Fruit fly (Drosophila melanogaster) whole organism, embryonic: Measurements from ENCODE around the gene Ugt35A1.

Experiments
- BtbVII ChIP-seq: fragments of 200-800 bp; sonication (Bioruptor generic); optimal IDR thresholded peaks from 3 replicates; lab custom pipeline; 2017; ENCODE audit warnings: missing biosample characterization, mild to moderate bottlenecking, missing genetic modification characterization
- CG10431 ChIP-seq: fragments of 200-800 bp; sonication (Bioruptor generic); optimal IDR thresholded peaks from 3 replicates; lab custom pipeline; 2018; ENCODE audit warnings: missing biosample characterization, mild to moderate bottlenecking, missing genetic modification characterization
- CG11247 ChIP-seq: fragments of 200-800 bp; sonication (Bioruptor generic); IDR thresholded peaks from 2 replicates; pipeline ENCODE4 v1.3.6; 2022; ENCODE audit warnings: missing biosample characterization, missing genetic modification characterization
- CG11456 ChIP-seq: fragments of 200-800 bp; sonication (Bioruptor generic); IDR thresholded peaks from 3 replicates; pipeline ENCODE4 v1.3.6; 2022; ENCODE audit warnings: missing biosample characterization, missing genetic modification characterization
- CG11696 ChIP-seq: fragments of 200-800 bp; sonication (Bioruptor generic); IDR thresholded peaks from 2 replicates; pipeline ENCODE4 v1.3.6; 2022; ENCODE audit warnings: missing biosample characterization, missing genetic modification characterization
- CG12071 ChIP-seq: fragments of 200-800 bp; sonication (Bioruptor generic); optimal IDR thresholded peaks from 3 replicates; lab custom pipeline; 2018; ENCODE audit warnings: missing biosample characterization, mild to moderate bottlenecking, missing genetic modification characterization
- CG12104 ChIP-seq: fragments of 200-800 bp; sonication (Bioruptor generic); optimal IDR thresholded peaks from 3 replicates; lab custom pipeline; 2016; ENCODE audit warnings: missing biosample characterization, missing genetic modification characterization
- CG13296 ChIP-seq: fragments of 200-800 bp; sonication (Bioruptor generic); optimal IDR thresholded peaks from 3 replicates; lab custom pipeline; 2018; ENCODE audit warnings: missing biosample characterization, mild to moderate bottlenecking, missing genetic modification characterization
- CG13424 ChIP-seq: fragments of 200-800 bp; sonication (Bioruptor generic); optimal IDR thresholded peaks from 2 replicates; lab custom pipeline; 2019; ENCODE audit warnings: missing biosample characterization, mild to moderate bottlenecking, missing genetic modification characterization, moderate library complexity
- CG16863 ChIP-seq: fragments of 200-800 bp; sonication (Bioruptor generic); optimal IDR thresholded peaks from 3 replicates; lab custom pipeline; 2016; ENCODE audit warnings: missing biosample characterization, missing genetic modification characterization
- CG17186 ChIP-seq: fragments of 200-800 bp; sonication (Bioruptor generic); optimal IDR thresholded peaks from 3 replicates; lab custom pipeline; 2017; ENCODE audit warnings: missing biosample characterization, missing genetic modification reagents, missing genetic modification characterization
- CG18764 ChIP-seq: fragments of 200-800 bp; sonication (Bioruptor generic); optimal IDR thresholded peaks from 3 replicates; lab custom pipeline; 2016; ENCODE audit warnings: missing biosample characterization, missing genetic modification characterization
- CG2116 ChIP-seq: fragments of 200-800 bp; sonication (Bioruptor generic); optimal IDR thresholded peaks from 3 replicates; lab custom pipeline; 2018; ENCODE audit warnings: missing biosample characterization, mild to moderate bottlenecking, missing genetic modification characterization
- CG30020 ChIP-seq: fragments of 200-800 bp; optimal IDR thresholded peaks from 2 replicates; lab custom pipeline; 2019; ENCODE audit warnings: missing biosample characterization, mild to moderate bottlenecking, missing genetic modification characterization, moderate library complexity
- CG34224 ChIP-seq: fragments of 200-800 bp; sonication (Bioruptor generic); IDR thresholded peaks from 3 replicates; pipeline ENCODE4 v1.3.6; 2022; ENCODE audit warnings: missing biosample characterization, missing genetic modification characterization; ENCODE audit not compliant: partially characterized antibody
- CG3726 ChIP-seq: fragments of 200-800 bp; sonication (Bioruptor generic); IDR thresholded peaks from 3 replicates; pipeline ENCODE4, ENCODE4 v1.3.6; 2022; ENCODE audit warnings: missing biosample characterization, missing genetic modification characterization
- CG3838 ChIP-seq: fragments of 200-800 bp; sonication (Bioruptor generic); optimal IDR thresholded peaks from 3 replicates; lab custom pipeline; 2016; ENCODE audit warnings: missing biosample characterization, missing genetic modification characterization
- CG3847 ChIP-seq: fragments of 200-800 bp; sonication (Bioruptor generic); IDR thresholded peaks from 2 replicates; pipeline ENCODE4 v1.3.6; 2022; ENCODE audit warnings: missing biosample characterization, missing genetic modification characterization
- CG4730 ChIP-seq: fragments of 200-800 bp; sonication (Bioruptor generic); IDR thresholded peaks from 2 replicates; pipeline ENCODE4 v1.3.6; 2022; ENCODE audit warnings: missing biosample characterization, missing genetic modification characterization
- CG6683 ChIP-seq: fragments of 200-800 bp; sonication (Bioruptor generic); optimal IDR thresholded peaks from 2 replicates; lab custom pipeline; 2017; ENCODE audit warnings: missing biosample characterization, mild to moderate bottlenecking, missing genetic modification characterization, missing genetic modification reagents
- CG7839 ChIP-seq: fragments of 200-800 bp; sonication (Bioruptor generic); optimal IDR thresholded peaks from 3 replicates; lab custom pipeline; 2018; ENCODE audit warnings: missing biosample characterization, mild to moderate bottlenecking, missing genetic modification characterization, moderate library complexity
- CG8290 ChIP-seq, 3 experiments: fragments of 200-800 bp; sonication (Bioruptor generic); optimal IDR thresholded peaks; 2 replicates each; lab custom pipeline; 2016 to 2019; ENCODE audit warnings: missing biosample characterization in 3 of 3, missing genetic modification characterization in 3 of 3, mild to moderate bottlenecking in 2 of 3, moderate library complexity in 1 of 3
- CG8944 ChIP-seq: fragments of 200-800 bp; sonication (Bioruptor generic); optimal IDR thresholded peaks from 3 replicates; lab custom pipeline; 2016; ENCODE audit warnings: missing biosample characterization, missing genetic modification characterization
- CG9817 ChIP-seq: fragments of 200-800 bp; sonication (Bioruptor generic); optimal IDR thresholded peaks from 2 replicates; lab custom pipeline; 2018; ENCODE audit warnings: missing biosample characterization, mild to moderate bottlenecking, missing genetic modification characterization, moderate library complexity
- Dref ChIP-seq: fragments of 200-800 bp; sonication (Bioruptor generic); IDR thresholded peaks from 2 replicates; pipeline ENCODE4 v1.3.6; 2022; ENCODE audit warnings: missing biosample characterization, missing genetic modification characterization
- Gsc ChIP-seq: fragments of 200-800 bp; sonication (Bioruptor generic); IDR thresholded peaks from 2 replicates; pipeline ENCODE4 v1.3.6; 2022; ENCODE audit warnings: missing biosample characterization, missing genetic modification characterization
- HLHmδ ChIP-seq: fragments of 200-800 bp; sonication (Bioruptor generic); optimal IDR thresholded peaks from 2 replicates; lab custom pipeline; 2018; ENCODE audit warnings: missing biosample characterization, mild to moderate bottlenecking, missing genetic modification characterization, moderate library complexity
- Hr39 ChIP-seq: fragments of >200 bp; optimal IDR thresholded peaks from 2 replicates; lab custom pipeline; 2017
- Hsf ChIP-seq: fragments of 200-800 bp; sonication (Bioruptor generic); optimal IDR thresholded peaks from 3 replicates; lab custom pipeline; 2016; ENCODE audit warnings: missing biosample characterization, missing genetic modification characterization
- Max ChIP-seq: fragments of 200-800 bp; sonication (Bioruptor generic); optimal IDR thresholded peaks from 2 replicates; lab custom pipeline; 2016; ENCODE audit warnings: missing biosample characterization, mild to moderate bottlenecking, missing genetic modification characterization
- Neu2 ChIP-seq: fragments of 200-800 bp; sonication (Bioruptor generic); optimal IDR thresholded peaks from 3 replicates; lab custom pipeline; 2016; ENCODE audit warnings: missing biosample characterization, missing genetic modification characterization, borderline replicate concordance
- Oli ChIP-seq: fragments of 200-800 bp; sonication (Bioruptor generic); optimal IDR thresholded peaks from 2 replicates; lab custom pipeline; 2018; ENCODE audit warnings: missing biosample characterization, mild to moderate bottlenecking, missing genetic modification characterization, moderate library complexity
- Poxn ChIP-seq: fragments of 200-800 bp; sonication (Bioruptor generic); IDR thresholded peaks from 2 replicates; pipeline ENCODE4 v1.3.6; 2022; ENCODE audit warnings: missing biosample characterization, missing genetic modification characterization
- Sin3A ChIP-seq: fragments of >200 bp; optimal IDR thresholded peaks from 2 replicates; lab custom pipeline; 2018
- Sox100B ChIP-seq: fragments of 200-800 bp; sonication (Bioruptor generic); optimal IDR thresholded peaks from 3 replicates; lab custom pipeline; 2018; ENCODE audit warnings: missing biosample characterization, mild to moderate bottlenecking, missing genetic modification characterization
- ac ChIP-seq: fragments of 200-800 bp; sonication (Bioruptor generic); optimal IDR thresholded peaks from 3 replicates; lab custom pipeline; 2017; ENCODE audit warnings: missing biosample characterization, mild to moderate bottlenecking, missing genetic modification characterization
- az2 ChIP-seq: fragments of 200-800 bp; sonication (Bioruptor generic); optimal IDR thresholded peaks from 3 replicates; lab custom pipeline; 2016; ENCODE audit warnings: missing biosample characterization, missing genetic modification characterization
- chinmo ChIP-seq: fragments of 200-800 bp; sonication (Bioruptor generic); IDR thresholded peaks from 4 replicates; pipeline ENCODE4 v1.3.6; 2022; ENCODE audit warnings: missing biosample characterization, missing genetic modification characterization; ENCODE audit not compliant: partially characterized antibody
- croc ChIP-seq: fragments of 200-800 bp; sonication (Bioruptor generic); conservative IDR thresholded peaks from 3 replicates; pipeline ENCODE4 v1.3.6; 2022; ENCODE audit warnings: missing biosample characterization, missing genetic modification characterization
- eyg ChIP-seq: fragments of 200-800 bp; sonication (Bioruptor generic); optimal IDR thresholded peaks from 3 replicates; lab custom pipeline; 2016; ENCODE audit warnings: missing biosample characterization, missing genetic modification characterization
- fd64A ChIP-seq: fragments of 200-800 bp; sonication (Bioruptor generic); optimal IDR thresholded peaks from 3 replicates; lab custom pipeline; 2018; ENCODE audit warnings: missing biosample characterization, mild to moderate bottlenecking, missing genetic modification characterization
- fru ChIP-seq: fragments of >200 bp; optimal IDR thresholded peaks from 2 replicates; lab custom pipeline; 2017
- kni ChIP-seq: fragments of 200-800 bp; sonication (Bioruptor generic); optimal IDR thresholded peaks from 3 replicates; lab custom pipeline; 2017; ENCODE audit warnings: mild to moderate bottlenecking, missing biosample characterization, missing genetic modification reagents, missing genetic modification characterization
- knrl ChIP-seq: fragments of 200-800 bp; sonication (Bioruptor generic); IDR thresholded peaks from 3 replicates; pipeline ENCODE4 v1.3.6; 2022; ENCODE audit warnings: missing biosample characterization, missing genetic modification characterization; ENCODE audit not compliant: partially characterized antibody
- nom ChIP-seq: fragments of 200-800 bp; sonication (Bioruptor generic); optimal IDR thresholded peaks from 2 replicates; lab custom pipeline; 2017; ENCODE audit warnings: missing biosample characterization, missing genetic modification characterization, mild to moderate bottlenecking, moderate library complexity, missing genetic modification reagents
- pfk ChIP-seq: fragments of 200-800 bp; sonication (Bioruptor generic); optimal IDR thresholded peaks from 2 replicates; lab custom pipeline; 2018; ENCODE audit warnings: missing biosample characterization, mild to moderate bottlenecking, missing genetic modification characterization, moderate library complexity
- sens ChIP-seq: fragments of 200-800 bp; sonication (Bioruptor generic); peaks from one replicate; lab custom pipeline; 2016; ENCODE audit warnings: missing biosample characterization, missing genetic modification characterization
- slp2 ChIP-seq: fragments of 200-800 bp; sonication (Bioruptor generic); optimal IDR thresholded peaks from 2 replicates; lab custom pipeline; 2016; ENCODE audit warnings: missing biosample characterization, missing genetic modification characterization
- unpg ChIP-seq: fragments of 200-800 bp; sonication (Bioruptor generic); optimal IDR thresholded peaks from 3 replicates; lab custom pipeline; 2018; ENCODE audit warnings: missing biosample characterization, mild to moderate bottlenecking, missing genetic modification characterization, moderate library complexity
- wdn ChIP-seq: fragments of 200-800 bp; sonication (Bioruptor generic); IDR thresholded peaks from 2 replicates; pipeline ENCODE4 v1.3.6; 2022; ENCODE audit warnings: missing biosample characterization, missing genetic modification characterization
- yki ChIP-seq: fragments of >200 bp; optimal IDR thresholded peaks from 3 replicates; lab custom pipeline; 2018
- zfh2 ChIP-seq: fragments of 200-800 bp; sonication (Bioruptor generic); optimal IDR thresholded peaks from 2 replicates; lab custom pipeline; 2016; ENCODE audit warnings: missing biosample characterization, missing genetic modification characterization

Gene Ugt35A1

DNA sequence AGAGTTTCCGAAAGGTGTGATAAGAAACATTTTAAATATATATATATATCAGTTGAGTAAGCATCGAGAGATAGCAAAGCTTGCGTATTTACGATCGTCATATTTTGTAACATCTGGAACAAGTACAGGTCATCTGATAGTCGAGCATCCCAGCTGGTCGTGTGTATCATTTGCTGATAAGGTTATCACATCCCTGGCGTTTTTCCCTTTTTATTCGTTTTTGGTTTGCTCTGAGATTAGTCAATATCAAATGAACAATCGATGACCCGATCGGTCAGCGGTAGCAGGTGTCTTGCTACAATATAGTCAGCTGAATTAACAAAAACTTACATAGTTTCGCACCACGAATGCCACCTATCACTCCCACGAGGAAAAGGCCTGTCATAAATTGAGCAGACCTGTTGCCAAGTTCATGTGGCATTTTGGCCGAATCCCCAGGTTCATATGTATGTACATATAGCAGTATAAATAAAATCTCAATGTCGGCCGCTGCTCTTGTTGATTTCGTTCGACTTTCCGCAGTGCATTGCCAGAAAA lies 28.5 kb upstream of the Ugt35A1 start (continued):
- no peak for TF ChIP-seq eyg
- TF ChIP-seq CG30020 (tag; lab: Kevin White, UChicago) = no peak
- no peak for TF ChIP-seq CG10431 (GFP tag; lab: Kevin White, UChicago)
- TF ChIP-seq Hr39 = no peak
- TF ChIP-seq knrl = no peak
- TF ChIP-seq Neu2 = no peak
- peak; percentile 57 for TF ChIP-seq CG11247 (GFP tag; lab: Robert Waterston, UW)
- no peak for TF ChIP-seq Dref
- peak; percentile 40 for TF ChIP-seq CG3847
- no peak for TF ChIP-seq CG12071 (GFP tag; lab: Kevin White, UChicago)
- TF ChIP-seq fru (lab: Kevin White, UChicago) = no peak
- peak; percentile 9 for TF ChIP-seq BtbVII (GFP tag; lab: Kevin White, UChicago)
- no peak for TF ChIP-seq kni (GFP tag; lab: Kevin White, UChicago)
- no peak for TF ChIP-seq pfk (GFP tag; lab: Kevin White, UChicago)
- TF ChIP-seq Poxn = no peak
- 0 out of 2 replicates have a peak, but pooled peaks have one; percentile 14 for TF ChIP-seq wdn (GFP tag; lab: Robert Waterston, UW)
- no peak for TF ChIP-seq fd64A (GFP tag; lab: Kevin White, UChicago)
- TF ChIP-seq slp2 (GFP tag; lab: Kevin White, UChicago) = no peak
- TF ChIP-seq CG8290 (GFP tag; optimal IDR thresholded peaks at IDR 0.05; lab: Kevin White, UChicago) = no peak
- TF ChIP-seq CG8290 (tag; optimal IDR thresholded peaks at IDR 0.05; lab: Kevin White, UChicago) = no peak
- peak; percentile 58 for TF ChIP-seq unpg (GFP tag; lab: Kevin White, UChicago)
- no peak for TF ChIP-seq Sox100B (GFP tag; lab: Kevin White, UChicago)
- TF ChIP-seq CG3726 (GFP tag; lab: Robert Waterston, UW) = no peak
- TF ChIP-seq CG17186 (GFP tag; lab: Kevin White, UChicago) = no peak
- no peak for TF ChIP-seq Hsf (GFP tag; lab: Kevin White, UChicago)
- no peak for TF ChIP-seq CG16863 (GFP tag; lab: Kevin White, UChicago)
- no peak for TF ChIP-seq CG6683 (GFP tag; lab: Kevin White, UChicago)
- TF ChIP-seq CG11696 (GFP tag; lab: Robert Waterston, UW) = no peak
- TF ChIP-seq CG3838 (GFP tag; lab: Kevin White, UChicago) = no peak
- TF ChIP-seq CG8944 (GFP tag; lab: Kevin White, UChicago) = no peak
- no peak for TF ChIP-seq CG11456 (GFP tag; lab: Robert Waterston, UW)
- TF ChIP-seq chinmo = peak; percentile 61; the same call in 1 of the 4 replicates
- no peak for TF ChIP-seq croc (GFP tag; lab: Robert Waterston, UW)
- TF ChIP-seq Oli (tag; lab: Kevin White, UChicago) = peak; percentile 73
- peak; percentile 51 for TF ChIP-seq az2 (GFP tag; lab: Kevin White, UChicago)
- TF ChIP-seq sens (GFP tag; lab: Kevin White, UChicago) = no peak
- TF ChIP-seq Sin3A (lab: Kevin White, UChicago) = no peak
- TF ChIP-seq CG9817 = peak; percentile 34
- TF ChIP-seq HLHmδ (GFP tag; lab: Kevin White, UChicago) = no peak
- TF ChIP-seq Gsc (GFP tag; lab: Robert Waterston, UW) = no peak
- no peak for TF ChIP-seq CG13296 (GFP tag; lab: Kevin White, UChicago)
- no peak for TF ChIP-seq yki (lab: Kevin White, UChicago)
- peak; percentile 56 for TF ChIP-seq Max (GFP tag; lab: Kevin White, UChicago)
- no peak for TF ChIP-seq CG4730 (GFP tag; lab: Robert Waterston, UW)
- TF ChIP-seq CG18764 = no peak
- TF ChIP-seq ac (GFP tag; lab: Kevin White, UChicago) = no peak
- TF ChIP-seq CG2116 = peak; percentile 14
- TF ChIP-seq CG13424 = peak; percentile 53
- peak; percentile 79 for TF ChIP-seq CG7839 (tag; lab: Kevin White, UChicago)
- TF ChIP-seq CG34224 (GFP tag; lab: Robert Waterston, UW) = no peak
- TF ChIP-seq zfh2 (GFP tag; lab: Kevin White, UChicago) = peak; percentile 28
- TF ChIP-seq nom (GFP tag; lab: Kevin White, UChicago) = no peak
- peak; percentile 51 for TF ChIP-seq CG12104 (GFP tag; lab: Kevin White, UChicago)
